Fruit fly (Drosophila melanogaster) whole organism, wandering third instar larva: ENCODE measurements around the gene Gr63a.

Experiments used
- Abd-B ChIP-seq: fragments of >200 bp; optimal IDR thresholded peaks from 2 replicates; lab custom pipeline; 2017; ENCODE audit warnings: missing biosample characterization, missing genetic modification characterization
- CG32264 ChIP-seq: fragments of 200-800 bp; sonication (Bioruptor generic); optimal IDR thresholded peaks from 2 replicates; lab custom pipeline; 2016; ENCODE audit warnings: missing biosample characterization, missing genetic modification characterization
- CG9705 ChIP-seq: fragments of 200-800 bp; sonication (Bioruptor generic); optimal IDR thresholded peaks from 2 replicates; lab custom pipeline; 2018; ENCODE audit warnings: missing biosample characterization, mild to moderate bottlenecking, missing genetic modification characterization
- CrebA ChIP-seq: fragments of 200-800 bp; sonication (Bioruptor generic); optimal IDR thresholded peaks from 2 replicates; lab custom pipeline; 2016; ENCODE audit warnings: missing biosample characterization, mild to moderate bottlenecking, missing genetic modification characterization, borderline replicate concordance
- Dfd ChIP-seq: fragments of >200 bp; optimal IDR thresholded peaks from 2 replicates; lab custom pipeline; 2017; ENCODE audit warnings: missing biosample characterization, missing genetic modification characterization
- Dif ChIP-seq: fragments of 200-275, 200-300 bp; sonication (Bioruptor generic); optimal IDR thresholded peaks from 2 replicates; lab custom pipeline; 2018; ENCODE audit warnings: missing biosample characterization, missing genetic modification characterization; ENCODE audit not compliant: partially characterized antibody
- GATAd ChIP-seq: sonication (Bioruptor generic); optimal IDR thresholded peaks from 2 replicates; lab custom pipeline; 2016; ENCODE audit warnings: missing biosample characterization, missing genetic modification characterization
- HLH106 ChIP-seq: fragments of 200-800 bp; optimal IDR thresholded peaks from 3 replicates; lab custom pipeline; 2019; ENCODE audit warnings: missing biosample characterization, mild to moderate bottlenecking, missing genetic modification characterization, moderate library complexity
- Hnf4 ChIP-seq: fragments of 200-800 bp; sonication (Bioruptor generic); optimal IDR thresholded peaks from 2 replicates; lab custom pipeline; 2016; ENCODE audit warnings: missing biosample characterization, mild to moderate bottlenecking, missing genetic modification characterization
- Hr78 ChIP-seq: fragments of >200 bp; optimal IDR thresholded peaks from 2 replicates; lab custom pipeline; 2017; ENCODE audit warnings: missing biosample characterization, missing genetic modification characterization
- Hr83 ChIP-seq: fragments of 200-300 bp; sonication (Bioruptor generic); optimal IDR thresholded peaks from 2 replicates; lab custom pipeline; 2016; ENCODE audit warnings: missing biosample characterization, mild to moderate bottlenecking, missing genetic modification characterization, moderate library complexity; ENCODE audit not compliant: poor library complexity, severe bottlenecking
- Jra ChIP-seq: sonication (Bioruptor generic); optimal IDR thresholded peaks from 2 replicates; lab custom pipeline; 2016; ENCODE audit warnings: missing biosample characterization, missing genetic modification characterization
- Mio ChIP-seq: sonication (Bioruptor generic); optimal IDR thresholded peaks from 2 replicates; lab custom pipeline; 2016; ENCODE audit warnings: missing biosample characterization, missing genetic modification characterization
- Myc ChIP-seq: fragments of >200 bp; optimal IDR thresholded peaks from 2 replicates; lab custom pipeline; 2017
- N ChIP-seq: fragments of >200 bp; optimal IDR thresholded peaks from 2 replicates; lab custom pipeline; 2018; ENCODE audit warnings: missing biosample characterization, missing external identifiers, missing genetic modification characterization
- OdsH ChIP-seq: fragments of 200-800 bp; sonication (Bioruptor generic); optimal IDR thresholded peaks from 2 replicates; lab custom pipeline; 2016; ENCODE audit warnings: missing biosample characterization, mild to moderate bottlenecking, missing genetic modification characterization
- Rel ChIP-seq, 2 experiments: fragments of 200-800 bp; sonication (Bioruptor generic) in 1 of 2; optimal IDR thresholded peaks; 2 replicates in 1 of 2; 3 replicates in 1 of 2; lab custom pipeline; 2016 to 2019; ENCODE audit warnings: mild to moderate bottlenecking in 2 of 2, missing biosample characterization in 2 of 2, missing genetic modification characterization in 2 of 2, moderate library complexity in 1 of 2
- Sp1 ChIP-seq: fragments of 200-800 bp; sonication (Bioruptor generic); optimal IDR thresholded peaks from 3 replicates; lab custom pipeline; 2019; ENCODE audit warnings: missing biosample characterization, mild to moderate bottlenecking, missing genetic modification characterization, moderate library complexity
- Vsx2 ChIP-seq: fragments of 200-300, 225-300 bp; sonication (Bioruptor generic); optimal IDR thresholded peaks from 2 replicates; lab custom pipeline; 2018; ENCODE audit warnings: missing biosample characterization, missing genetic modification characterization; ENCODE audit not compliant: partially characterized antibody
- br ChIP-seq: fragments of 200-800 bp; sonication (Bioruptor generic); optimal IDR thresholded peaks from 2 replicates; lab custom pipeline; 2016; ENCODE audit warnings: missing biosample characterization, missing genetic modification characterization
- brk ChIP-seq: fragments of 200-800 bp; sonication (Bioruptor generic); optimal IDR thresholded peaks from 2 replicates; lab custom pipeline; 2016; ENCODE audit warnings: missing biosample characterization, mild to moderate bottlenecking, missing genetic modification characterization
- dl ChIP-seq, 2 experiments: fragments of 175-275, 200-275 bp in 1 of 2; fragments of 200-275 bp in 1 of 2; sonication (Bioruptor generic); optimal IDR thresholded peaks; lab custom pipeline; 2018; ENCODE audit warnings: mild to moderate bottlenecking in 2 of 2, missing biosample characterization in 2 of 2, missing genetic modification characterization in 2 of 2, moderate library complexity in 2 of 2; ENCODE audit not compliant: partially characterized antibody in 2 of 2, insufficient read depth in 1 of 2
- dmrt93B ChIP-seq: fragments of 200-800 bp; sonication (Bioruptor generic); optimal IDR thresholded peaks from 2 replicates; lab custom pipeline; 2018; ENCODE audit warnings: missing biosample characterization, mild to moderate bottlenecking, missing genetic modification characterization
- dsf ChIP-seq: sonication (Bioruptor generic); optimal IDR thresholded peaks from 2 replicates; lab custom pipeline; 2016; ENCODE audit warnings: missing biosample characterization, missing genetic modification characterization, borderline replicate concordance
- ey ChIP-seq: fragments of 200-800 bp; sonication (Bioruptor generic); optimal IDR thresholded peaks from 2 replicates; lab custom pipeline; 2016; ENCODE audit warnings: missing biosample characterization, missing genetic modification characterization
- foxo ChIP-seq, 2 experiments: fragments of 200-800 bp; sonication (Bioruptor generic); optimal IDR thresholded peaks; 2 replicates in 1 of 2; 3 replicates in 1 of 2; lab custom pipeline; 2016 to 2017; ENCODE audit warnings: missing biosample characterization in 2 of 2, missing genetic modification characterization in 2 of 2
- fru ChIP-seq: fragments of 200-800 bp; sonication (Bioruptor generic); optimal IDR thresholded peaks from 3 replicates; lab custom pipeline; 2016; ENCODE audit warnings: missing biosample characterization, mild to moderate bottlenecking, missing genetic modification characterization
- h ChIP-seq: fragments of 200-800 bp; sonication (Bioruptor generic); optimal IDR thresholded peaks from 3 replicates; lab custom pipeline; 2016; ENCODE audit warnings: missing biosample characterization, mild to moderate bottlenecking, missing genetic modification characterization
- jim ChIP-seq: fragments of 175-275, 200-325 bp; sonication (Bioruptor generic); optimal IDR thresholded peaks from 2 replicates; lab custom pipeline; 2016; ENCODE audit warnings: missing biosample characterization, mild to moderate bottlenecking, missing genetic modification characterization
- lola ChIP-seq: fragments of >200 bp; optimal IDR thresholded peaks from 2 replicates; lab custom pipeline; 2017; ENCODE audit warnings: missing biosample characterization, missing genetic modification characterization
- pan ChIP-seq: fragments of >200 bp; optimal IDR thresholded peaks from 2 replicates; lab custom pipeline; 2017
- psq ChIP-seq: fragments of 200-800 bp; sonication (Bioruptor generic); optimal IDR thresholded peaks from 3 replicates; lab custom pipeline; 2017; ENCODE audit warnings: missing biosample characterization, mild to moderate bottlenecking, missing genetic modification characterization, moderate library complexity
- rgr ChIP-seq: fragments of 200-800 bp; sonication (Bioruptor generic); optimal IDR thresholded peaks from 3 replicates; lab custom pipeline; 2016; ENCODE audit warnings: missing biosample characterization, mild to moderate bottlenecking, missing genetic modification characterization
- sage ChIP-seq: fragments of 200-800 bp; sonication (Bioruptor generic); optimal IDR thresholded peaks from 2 replicates; lab custom pipeline; 2016; ENCODE audit warnings: missing biosample characterization, mild to moderate bottlenecking, missing genetic modification characterization
- sv ChIP-seq: fragments of 200-800 bp; sonication (Bioruptor generic); optimal IDR thresholded peaks from 3 replicates; lab custom pipeline; 2016; ENCODE audit warnings: missing biosample characterization, missing genetic modification characterization
- tai ChIP-seq: sonication (Bioruptor generic); optimal IDR thresholded peaks from 2 replicates; lab custom pipeline; 2016; ENCODE audit warnings: missing biosample characterization, missing genetic modification characterization
- usp ChIP-seq: fragments of >200 bp; optimal IDR thresholded peaks from 2 replicates; lab custom pipeline; 2017; ENCODE audit warnings: missing biosample characterization, missing genetic modification characterization
- woc ChIP-seq: sonication (Bioruptor generic); optimal IDR thresholded peaks from 2 replicates; lab custom pipeline; 2016; ENCODE audit warnings: missing biosample characterization, mild to moderate bottlenecking, missing genetic modification characterization

Gr63a gene

DNA sequence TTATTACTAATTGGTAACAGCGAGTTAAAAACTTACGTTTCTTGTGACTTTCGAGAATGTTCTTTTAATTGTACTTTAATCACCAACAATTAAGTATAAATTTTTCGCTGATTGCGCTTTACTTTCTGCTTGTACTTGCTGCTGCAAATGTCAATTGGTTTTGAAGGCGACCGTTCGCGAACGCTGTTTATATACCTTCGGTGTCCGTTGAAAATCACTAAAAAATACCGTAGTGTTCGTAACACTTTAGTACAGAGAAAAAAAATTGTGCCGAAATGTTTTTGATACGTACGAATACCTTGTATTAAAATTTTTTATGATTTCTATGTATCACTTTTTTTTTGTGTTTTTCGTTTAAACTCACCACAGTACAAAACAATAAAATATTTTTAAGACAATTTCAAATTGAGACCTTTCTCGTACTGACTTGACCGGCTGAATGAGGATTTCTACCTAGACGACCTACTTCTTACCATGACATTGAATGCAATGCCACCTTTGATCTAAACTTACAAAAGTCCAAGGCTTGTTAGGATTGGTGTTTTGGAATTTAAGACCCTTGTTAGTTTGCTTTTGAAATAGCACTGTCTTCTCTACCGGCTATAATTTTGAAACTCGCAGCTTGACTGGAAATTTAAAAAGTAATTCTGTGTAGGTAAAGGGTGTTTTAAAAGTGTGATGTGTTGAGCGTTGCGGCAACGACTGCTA is 6.2 kb upstream of the Gr63a start, which contains the start of gene Ubi-p63E:
TSS of gene Ubi-p63E (minus strand) at position 694 of the 708 bp plus-strand sequence.
- TF ChIP-seq woc (GFP tag; lab: Kevin White, UChicago) (peak; percentile 48), CrebA (GFP tag; lab: Kevin White, UChicago) (no peak), pan (no peak), N (no peak), Sp1 (GFP tag; lab: Kevin White, UChicago) (peak; percentile 70), GATAd (GFP tag; lab: Kevin White, UChicago) (no peak), h (GFP tag; lab: Kevin White, UChicago) (peak; percentile 59), br (GFP tag; lab: Kevin White, UChicago) (peak; percentile 70), Mio (GFP tag; lab: Kevin White, UChicago) (no peak), Hnf4 (GFP tag; lab: Kevin White, UChicago) (peak; percentile 83), brk (GFP tag; lab: Kevin White, UChicago) (peak; percentile 47), psq (GFP tag; lab: Kevin White, UChicago) (no peak), dsf (peak; percentile 11), usp (GFP tag; lab: Kevin White, UChicago) (no peak), jim (GFP tag; lab: Kevin White, UChicago) (no peak), OdsH (GFP tag; lab: Kevin White, UChicago) (no peak), HLH106 (peak; percentile 50), Dif (GFP tag; lab: Kevin White, UChicago) (peak; percentile 61), Hr78 (GFP tag; lab: Kevin White, UChicago) (no peak), CG9705 (peak; percentile 49), fru (peak; percentile 41), foxo (GFP tag; optimal IDR thresholded peaks at IDR 0.05; lab: Kevin White, UChicago) (peak in 1 of 2 experiments; percentile 73), Vsx2 (GFP tag; lab: Kevin White, UChicago) (no peak), Myc (lab: Kevin White, UChicago) (no peak), tai (GFP tag; lab: Kevin White, UChicago) (peak; percentile 41), rgr (GFP tag; lab: Kevin White, UChicago) (peak; percentile 45), dl (GFP tag; optimal IDR thresholded peaks at IDR 0.05; lab: Kevin White, UChicago; ENCODE audit: insufficient read depth in 1 of 2, partially characterized antibody in 2 of 2) (no peak), dmrt93B (GFP tag; lab: Kevin White, UChicago) (peak; percentile 53), Rel (GFP tag; optimal IDR thresholded peaks at IDR 0.05; lab: Kevin White, UChicago) (no peak), Rel (tag; optimal IDR thresholded peaks at IDR 0.05; lab: Kevin White, UChicago) (peak; percentile 16), Abd-B (GFP tag; lab: Kevin White, UChicago) (no peak), Jra (no peak), lola (no peak), CG32264 (GFP tag; lab: Kevin White, UChicago) (peak; percentile 51), Hr83 (GFP tag; lab: Kevin White, UChicago) (peak; percentile 84), ey (GFP tag; lab: Kevin White, UChicago) (peak; percentile 50), sv (GFP tag; lab: Kevin White, UChicago) (peak; percentile 44), sage (GFP tag; lab: Kevin White, UChicago) (peak; percentile 11), Dfd (GFP tag; lab: Kevin White, UChicago) (no peak)

DNA sequence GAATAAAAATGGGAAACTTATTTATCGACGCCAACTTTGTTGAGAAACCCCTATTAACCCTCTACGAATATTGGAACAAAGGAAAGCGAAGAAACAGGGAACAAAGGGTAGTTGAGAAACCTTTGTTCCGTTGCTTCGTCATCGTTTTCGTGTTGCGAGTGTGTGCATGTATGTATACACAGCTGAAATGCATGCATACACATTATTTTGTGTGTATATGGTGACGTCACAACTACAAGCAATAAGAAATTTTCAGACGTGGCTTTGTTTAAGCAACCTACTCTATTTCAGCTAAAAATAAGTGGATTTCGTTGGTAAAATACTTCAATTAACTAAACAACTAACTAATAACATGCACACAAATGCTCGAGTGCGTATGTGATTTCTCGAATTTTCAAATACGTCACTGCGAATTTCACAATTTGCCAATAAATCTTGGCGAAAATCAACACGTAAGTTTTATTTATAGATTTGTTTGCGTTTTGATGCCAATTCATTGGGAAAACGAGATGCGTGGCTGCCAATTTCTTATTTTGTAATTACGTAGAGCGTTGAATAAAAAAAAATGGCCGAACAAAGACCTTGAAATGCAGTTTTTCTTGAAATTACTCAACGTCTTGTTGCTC is 5.6 kb upstream of the Gr63a start:
- TF ChIP-seq ey (GFP tag; lab: Kevin White, UChicago) (no peak), Sp1 (GFP tag; lab: Kevin White, UChicago) (no peak), Abd-B (GFP tag; lab: Kevin White, UChicago) (no peak), lola (no peak), sv (GFP tag; lab: Kevin White, UChicago) (no peak), usp (GFP tag; lab: Kevin White, UChicago) (no peak), Hnf4 (GFP tag; lab: Kevin White, UChicago) (peak; percentile 72), sage (GFP tag; lab: Kevin White, UChicago) (no peak), CG9705 (no peak), Hr83 (GFP tag; lab: Kevin White, UChicago) (peak; percentile 29), tai (GFP tag; lab: Kevin White, UChicago) (no peak), h (GFP tag; lab: Kevin White, UChicago) (no peak), pan (no peak), dl (GFP tag; optimal IDR thresholded peaks at IDR 0.05; lab: Kevin White, UChicago; ENCODE audit: insufficient read depth in 1 of 2, partially characterized antibody in 2 of 2) (no peak), HLH106 (no peak), Myc (lab: Kevin White, UChicago) (no peak), CG32264 (GFP tag; lab: Kevin White, UChicago) (no peak), brk (GFP tag; lab: Kevin White, UChicago) (no peak), Dfd (GFP tag; lab: Kevin White, UChicago) (no peak), N (no peak), fru (no peak), dmrt93B (GFP tag; lab: Kevin White, UChicago) (no peak), foxo (GFP tag; optimal IDR thresholded peaks at IDR 0.05; lab: Kevin White, UChicago) (no peak), Dif (GFP tag; lab: Kevin White, UChicago) (no peak), OdsH (GFP tag; lab: Kevin White, UChicago) (no peak), CrebA (GFP tag; lab: Kevin White, UChicago) (no peak), psq (GFP tag; lab: Kevin White, UChicago) (peak; percentile 80), Hr78 (GFP tag; lab: Kevin White, UChicago) (no peak), GATAd (GFP tag; lab: Kevin White, UChicago) (no peak), dsf (no peak), br (GFP tag; lab: Kevin White, UChicago) (no peak), Vsx2 (GFP tag; lab: Kevin White, UChicago) (no peak), woc (GFP tag; lab: Kevin White, UChicago) (no peak), rgr (GFP tag; lab: Kevin White, UChicago) (peak; percentile 6), Mio (GFP tag; lab: Kevin White, UChicago) (no peak), Jra (peak; percentile 56), jim (GFP tag; lab: Kevin White, UChicago) (no peak)
